Worm (Caenorhabditis elegans) whole organism, midembryonic: ENCODE results near the gene C44H9.5.

ENCODE experiments used
- T22C8.4 ChIP-seq: fragments of 200-800 bp; sonication (Bioruptor generic); IDR thresholded peaks from 2 replicates; pipeline ENCODE4 v1.3.6; 2022; ENCODE audit warnings: missing genetic modification characterization, missing compliant biosample characterization
- flt-1 ChIP-seq: fragments of 200-800 bp; sonication (Bioruptor generic); IDR thresholded peaks from 2 replicates; pipeline ENCODE4 v1.3.6; 2022; ENCODE audit warnings: missing genetic modification characterization, missing compliant biosample characterization
- klf-2 ChIP-seq: fragments of 200-800 bp; sonication (Bioruptor generic); conservative IDR thresholded peaks from 2 replicates; pipeline ENCODE4 v1.3.6; 2022; ENCODE audit warnings: missing genetic modification reagents, missing genetic modification characterization, missing compliant biosample characterization
- med-1 ChIP-seq: sonication (generic microtip); optimal IDR thresholded peaks from 2 replicates; lab custom pipeline; 2017; ENCODE audit warnings: missing genetic modification characterization, mild to moderate bottlenecking, missing compliant biosample characterization, antibody characterized with exemption, missing genetic modification reagents; ENCODE audit not compliant: insufficient read depth
- tab-1 ChIP-seq: fragments of 200-800 bp; sonication (Bioruptor generic); IDR thresholded peaks from 2 replicates; pipeline ENCODE4 v1.3.6; 2022; ENCODE audit warnings: missing genetic modification characterization, missing compliant biosample characterization
- ztf-23 ChIP-seq: fragments of 200-800 bp; sonication (Bioruptor generic); IDR thresholded peaks from 2 replicates; pipeline ENCODE4 v1.3.6; 2022; ENCODE audit warnings: missing genetic modification reagents, missing genetic modification characterization, missing compliant biosample characterization

DNA sequence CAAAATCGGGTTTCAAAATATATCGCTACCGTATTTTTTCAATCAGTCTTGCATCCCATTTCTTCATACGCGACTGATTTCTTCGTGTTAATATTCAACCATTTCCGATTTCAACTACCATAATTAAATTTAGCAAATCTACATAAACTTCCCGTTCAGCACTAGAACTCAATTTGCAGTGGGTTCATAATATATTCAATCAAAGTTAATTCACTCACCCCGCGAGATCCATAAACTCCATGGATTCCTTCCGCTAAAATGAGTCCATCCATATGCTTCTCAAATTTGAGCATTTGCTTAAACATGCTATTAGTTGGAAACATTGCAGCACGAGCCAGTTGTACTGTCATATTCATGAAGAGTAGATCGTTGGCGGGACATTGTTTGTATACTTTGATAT is 31.2 kb downstream of the C44H9.5 start:
- TF ChIP-seq ztf-23 (GFP tag; lab: Robert Waterston, UW) (no peak), klf-2 (GFP tag; lab: Robert Waterston, UW) (no peak), flt-1 (no peak), med-1 (GFP tag; lab: Kevin White, UChicago) (no peak), T22C8.4 (no peak), tab-1 (GFP tag; lab: Robert Waterston, UW) (no peak)
